Fruit fly (Drosophila melanogaster) whole organism, embryonic: ENCODE measurements around the gene Cyp303a1.

Experiments used
- ATbp ChIP-seq: fragments of 200-800 bp; sonication (Bioruptor generic); optimal IDR thresholded peaks from 2 replicates; lab custom pipeline; 2017; ENCODE audit warnings: missing biosample characterization, mild to moderate bottlenecking, missing genetic modification characterization, missing genetic modification reagents
- Ada2b ChIP-seq: fragments of 200-800 bp; sonication (Bioruptor generic); IDR thresholded peaks from 2 replicates; pipeline ENCODE4 v1.3.6; 2022; ENCODE audit warnings: missing biosample characterization, missing genetic modification characterization
- CG11398 ChIP-seq: fragments of 200-800 bp; sonication (Bioruptor generic); optimal IDR thresholded peaks from 2 replicates; lab custom pipeline; 2016; ENCODE audit warnings: missing biosample characterization, missing genetic modification characterization
- CG12769 ChIP-seq: fragments of 200-800 bp; sonication (Bioruptor generic); optimal IDR thresholded peaks from 2 replicates; lab custom pipeline; 2019; ENCODE audit warnings: missing biosample characterization, mild to moderate bottlenecking, missing genetic modification characterization, moderate library complexity
- CG13894 ChIP-seq: fragments of 200-800 bp; sonication (Bioruptor generic); optimal IDR thresholded peaks from 3 replicates; lab custom pipeline; 2018; ENCODE audit warnings: missing biosample characterization, mild to moderate bottlenecking, missing genetic modification characterization, moderate library complexity
- CG16779 ChIP-seq: fragments of 200-800 bp; sonication (Bioruptor generic); IDR thresholded peaks from 2 replicates; pipeline ENCODE4 v1.3.6; 2022; ENCODE audit warnings: missing biosample characterization, missing genetic modification characterization
- CG34224 ChIP-seq: fragments of 200-800 bp; sonication (Bioruptor generic); IDR thresholded peaks from 3 replicates; pipeline ENCODE4 v1.3.6; 2022; ENCODE audit warnings: missing biosample characterization, missing genetic modification characterization; ENCODE audit not compliant: partially characterized antibody
- CG5953 ChIP-seq: fragments of 200-800 bp; sonication (Bioruptor generic); IDR thresholded peaks from 2 replicates; pipeline ENCODE4 v1.3.6; 2022; ENCODE audit warnings: missing biosample characterization, missing genetic modification characterization
- CG8944 ChIP-seq: fragments of 200-800 bp; sonication (Bioruptor generic); optimal IDR thresholded peaks from 3 replicates; lab custom pipeline; 2016; ENCODE audit warnings: missing biosample characterization, missing genetic modification characterization
- CG9727 ChIP-seq: fragments of 200-800 bp; sonication (Bioruptor generic); optimal IDR thresholded peaks from 3 replicates; lab custom pipeline; 2017; ENCODE audit warnings: missing biosample characterization, mild to moderate bottlenecking, missing genetic modification characterization
- CG9817 ChIP-seq: fragments of 200-800 bp; sonication (Bioruptor generic); optimal IDR thresholded peaks from 2 replicates; lab custom pipeline; 2018; ENCODE audit warnings: missing biosample characterization, mild to moderate bottlenecking, missing genetic modification characterization, moderate library complexity
- CHES-1-like ChIP-seq: fragments of 200-800 bp; sonication (Bioruptor generic); optimal IDR thresholded peaks from 2 replicates; lab custom pipeline; 2016; ENCODE audit warnings: missing biosample characterization, missing genetic modification characterization
- Deaf1 ChIP-seq: fragments of 200-800 bp; optimal IDR thresholded peaks from 3 replicates; lab custom pipeline; 2019; ENCODE audit warnings: missing biosample characterization, mild to moderate bottlenecking, missing genetic modification characterization, moderate library complexity
- Drgx ChIP-seq: fragments of 200-800 bp; sonication (Bioruptor generic); IDR thresholded peaks from 2 replicates; pipeline ENCODE4 v1.3.6; 2022; ENCODE audit warnings: missing biosample characterization, missing genetic modification characterization
- Elba2 ChIP-seq: fragments of 200-800 bp; sonication (Bioruptor generic); optimal IDR thresholded peaks from 3 replicates; lab custom pipeline; 2016; ENCODE audit warnings: missing biosample characterization, missing genetic modification characterization
- Ets65A ChIP-seq: fragments of 200-800 bp; sonication (Bioruptor generic); peaks from one replicate; lab custom pipeline; 2016; ENCODE audit warnings: missing biosample characterization, missing genetic modification characterization
- Gug ChIP-seq: fragments of 200-800 bp; sonication (Bioruptor generic); IDR thresholded peaks from 4 replicates; pipeline ENCODE4 v1.3.6; 2022; ENCODE audit warnings: missing biosample characterization, missing genetic modification characterization
- HLH4C ChIP-seq: fragments of 200-800 bp; sonication (Bioruptor generic); IDR thresholded peaks from 3 replicates; pipeline ENCODE4 v1.3.6; 2022; ENCODE audit warnings: missing biosample characterization, missing genetic modification characterization; ENCODE audit not compliant: partially characterized antibody
- Hey ChIP-seq: fragments of 200-800 bp; sonication (Bioruptor generic); optimal IDR thresholded peaks from 3 replicates; lab custom pipeline; 2018; ENCODE audit warnings: missing biosample characterization, mild to moderate bottlenecking, missing genetic modification characterization
- Hr78 ChIP-seq, 2 experiments: fragments of 200-800 bp in 1 of 2; fragments of >200 bp in 1 of 2; sonication (Bioruptor generic) in 1 of 2; optimal IDR thresholded peaks; 2 replicates each; lab custom pipeline; 2017 to 2019; ENCODE audit warnings: missing biosample characterization in 2 of 2, missing genetic modification characterization in 2 of 2, mild to moderate bottlenecking in 1 of 2, moderate library complexity in 1 of 2
- Kr ChIP-seq: fragments of 200-800 bp; sonication (Bioruptor generic); optimal IDR thresholded peaks from 2 replicates; lab custom pipeline; 2017; ENCODE audit warnings: missing biosample characterization, mild to moderate bottlenecking, missing genetic modification characterization
- MTF-1 ChIP-seq: fragments of 200-800 bp; sonication (Bioruptor generic); optimal IDR thresholded peaks from 2 replicates; lab custom pipeline; 2018; ENCODE audit warnings: missing biosample characterization, mild to moderate bottlenecking, missing genetic modification characterization, borderline replicate concordance
- Med ChIP-seq: fragments of 200-800 bp; sonication (Bioruptor generic); peaks from one replicate; lab custom pipeline; 2016; ENCODE audit warnings: missing biosample characterization, missing genetic modification characterization, mild to moderate bottlenecking, inconsistent platforms, moderate library complexity
- NfI ChIP-seq: fragments of 200-800 bp; sonication (Bioruptor generic); optimal IDR thresholded peaks from 3 replicates; lab custom pipeline; 2018; ENCODE audit warnings: missing biosample characterization, mild to moderate bottlenecking, missing genetic modification characterization, moderate library complexity
- Rfx ChIP-seq: fragments of 200-800 bp; sonication (Bioruptor generic); IDR thresholded peaks from 2 replicates; pipeline ENCODE4 v1.3.6; 2022; ENCODE audit warnings: missing biosample characterization, missing genetic modification characterization
- Stat92E ChIP-seq, 3 experiments: fragments of >200 bp in 2 of 3; fragments of 200-800 bp in 1 of 3; sonication (Bioruptor generic) in 1 of 3; optimal IDR thresholded peaks; 2 replicates each; lab custom pipeline; 2017 to 2019; ENCODE audit warnings: missing biosample characterization in 3 of 3, missing genetic modification characterization in 3 of 3, mild to moderate bottlenecking in 1 of 3, moderate library complexity in 1 of 3
- bowl ChIP-seq: fragments of 200-800 bp; sonication (Bioruptor generic); IDR thresholded peaks from 2 replicates; pipeline ENCODE4 v1.3.6; 2022; ENCODE audit warnings: missing biosample characterization, missing genetic modification characterization
- ci ChIP-seq: fragments of 200-800 bp; sonication (Bioruptor generic); IDR thresholded peaks from 3 replicates; pipeline ENCODE4 v1.3.6; 2022; ENCODE audit warnings: missing biosample characterization, missing genetic modification characterization
- croc ChIP-seq: fragments of 200-800 bp; sonication (Bioruptor generic); conservative IDR thresholded peaks from 3 replicates; pipeline ENCODE4 v1.3.6; 2022; ENCODE audit warnings: missing biosample characterization, missing genetic modification characterization
- crol ChIP-seq: fragments of 200-800 bp; sonication (Bioruptor generic); IDR thresholded peaks from 2 replicates; pipeline ENCODE4 v1.3.6; 2022; ENCODE audit warnings: missing biosample characterization, missing genetic modification characterization
- ftz-f1 ChIP-seq: fragments of 200-800 bp; sonication (Bioruptor generic); optimal IDR thresholded peaks from 2 replicates; lab custom pipeline; 2016; ENCODE audit warnings: missing biosample characterization, missing genetic modification characterization
- grn ChIP-seq: fragments of 200-800 bp; sonication (Bioruptor generic); optimal IDR thresholded peaks from 3 replicates; lab custom pipeline; 2017; ENCODE audit warnings: missing biosample characterization, missing genetic modification characterization
- gsb ChIP-seq: fragments of 200-800 bp; sonication (Bioruptor generic); IDR thresholded peaks from 2 replicates; pipeline ENCODE4 v1.3.6; 2022; ENCODE audit warnings: missing biosample characterization, missing genetic modification characterization
- ham ChIP-seq: fragments of 200-800 bp; sonication (Bioruptor generic); IDR thresholded peaks from 2 replicates; pipeline ENCODE4 v1.3.6; 2022; ENCODE audit warnings: missing biosample characterization, missing genetic modification characterization
- hb ChIP-seq: fragments of 200-800 bp; sonication (Bioruptor generic); IDR thresholded peaks from 3 replicates; pipeline ENCODE4 v1.3.6; 2022; ENCODE audit warnings: missing biosample characterization, missing genetic modification characterization; ENCODE audit not compliant: partially characterized antibody
- inv ChIP-seq: fragments of 200-800 bp; sonication (Bioruptor generic); IDR thresholded peaks from 2 replicates; pipeline ENCODE4 v1.3.6; 2022; ENCODE audit warnings: missing biosample characterization, missing genetic modification characterization; ENCODE audit not compliant: partially characterized antibody
- jigr1 ChIP-seq: fragments of 200-800 bp; sonication (Bioruptor generic); IDR thresholded peaks from 3 replicates; pipeline ENCODE4 v1.3.6; 2022; ENCODE audit warnings: missing biosample characterization, missing genetic modification characterization
- kni ChIP-seq: fragments of 200-800 bp; sonication (Bioruptor generic); optimal IDR thresholded peaks from 3 replicates; lab custom pipeline; 2017; ENCODE audit warnings: mild to moderate bottlenecking, missing biosample characterization, missing genetic modification reagents, missing genetic modification characterization
- lov ChIP-seq, 2 experiments: fragments of 200-800 bp in 1 of 2; fragments of >200 bp in 1 of 2; sonication (Bioruptor generic) in 1 of 2; IDR thresholded peaks in 1 of 2; optimal IDR thresholded peaks in 1 of 2; 2 replicates in 1 of 2; 3 replicates in 1 of 2; pipeline versions ENCODE4 v1.3.6 to Lab custom; 2017 to 2022; ENCODE audit warnings: missing biosample characterization in 1 of 2, missing genetic modification characterization in 1 of 2
- nau ChIP-seq: fragments of 200-800 bp; sonication (Bioruptor generic); optimal IDR thresholded peaks from 3 replicates; lab custom pipeline; 2017; ENCODE audit warnings: missing biosample characterization, mild to moderate bottlenecking, missing genetic modification characterization, missing genetic modification reagents
- nom ChIP-seq: fragments of 200-800 bp; sonication (Bioruptor generic); optimal IDR thresholded peaks from 2 replicates; lab custom pipeline; 2017; ENCODE audit warnings: missing biosample characterization, missing genetic modification characterization, mild to moderate bottlenecking, moderate library complexity, missing genetic modification reagents
- onecut ChIP-seq: fragments of 200-800 bp; sonication (Bioruptor generic); IDR thresholded peaks from 2 replicates; pipeline ENCODE4 v1.3.6; 2022; ENCODE audit warnings: missing biosample characterization, missing genetic modification characterization
- pfk ChIP-seq: fragments of 200-800 bp; sonication (Bioruptor generic); optimal IDR thresholded peaks from 2 replicates; lab custom pipeline; 2018; ENCODE audit warnings: missing biosample characterization, mild to moderate bottlenecking, missing genetic modification characterization, moderate library complexity
- pita ChIP-seq: fragments of 200-800 bp; sonication (Bioruptor generic); optimal IDR thresholded peaks from 2 replicates; lab custom pipeline; 2017; ENCODE audit warnings: missing biosample characterization, mild to moderate bottlenecking, missing genetic modification characterization
- scrt ChIP-seq: fragments of 200-800 bp; sonication (Bioruptor generic); optimal IDR thresholded peaks from 2 replicates; lab custom pipeline; 2018; ENCODE audit warnings: missing biosample characterization, mild to moderate bottlenecking, missing genetic modification characterization, moderate library complexity
- slou ChIP-seq: fragments of 200-800 bp; sonication (Bioruptor generic); optimal IDR thresholded peaks from 3 replicates; lab custom pipeline; 2016; ENCODE audit warnings: missing biosample characterization, missing genetic modification characterization
- wek ChIP-seq: fragments of 200-800 bp; sonication (Bioruptor generic); optimal IDR thresholded peaks from 3 replicates; lab custom pipeline; 2018; ENCODE audit warnings: missing biosample characterization, mild to moderate bottlenecking, missing genetic modification characterization, moderate library complexity
- yki ChIP-seq: fragments of >200 bp; optimal IDR thresholded peaks from 3 replicates; lab custom pipeline; 2018

The Cyp303a1 gene

dm6 chr2L:16277922-16278321 lies 16.1 kb upstream of the Cyp303a1 start (continued):
- no peak for TF ChIP-seq onecut
- TF ChIP-seq bowl: no peak
- TF ChIP-seq Stat92E (GFP tag; optimal IDR thresholded peaks at IDR 0.05; lab: Kevin White, UChicago): no peak
- no peak for TF ChIP-seq CG8944 (GFP tag; lab: Kevin White, UChicago)
- TF ChIP-seq CG11398: no peak
- TF ChIP-seq scrt (GFP tag; lab: Kevin White, UChicago): no peak
- TF ChIP-seq CG13894 (tag; lab: Kevin White, UChicago): peak; percentile 72
- 0 out of 2 replicates have a peak, but pooled peaks have one; percentile 12 for TF ChIP-seq Drgx (GFP tag; lab: Robert Waterston, UW)
- TF ChIP-seq grn (GFP tag; lab: Kevin White, UChicago): no peak
- peak; percentile 26 for TF ChIP-seq CG12769 (tag; lab: Kevin White, UChicago)
- TF ChIP-seq ham (GFP tag; lab: Robert Waterston, UW): no peak
- no peak for TF ChIP-seq inv (GFP tag; lab: Robert Waterston, UW)
- peak; percentile 54; the same call in 1 of the 2 replicates for TF ChIP-seq Rfx (GFP tag; lab: Robert Waterston, UW)
- TF ChIP-seq yki: no peak
- TF ChIP-seq slou (GFP tag; lab: Kevin White, UChicago): no peak
- no peak for TF ChIP-seq CG9727 (GFP tag; lab: Kevin White, UChicago)
- no peak for TF ChIP-seq nau (GFP tag; lab: Kevin White, UChicago)
- TF ChIP-seq wek (GFP tag; lab: Kevin White, UChicago): no peak
- TF ChIP-seq Hey (tag; lab: Kevin White, UChicago): no peak
- TF ChIP-seq pita (GFP tag; lab: Kevin White, UChicago): no peak
- TF ChIP-seq CG34224 (GFP tag; lab: Robert Waterston, UW): no peak
- no peak for TF ChIP-seq CHES-1-like (GFP tag; lab: Kevin White, UChicago)
- TF ChIP-seq Med: peak; percentile 69
- no peak for TF ChIP-seq ci (GFP tag; lab: Robert Waterston, UW)
- TF ChIP-seq Ets65A (GFP tag; lab: Kevin White, UChicago): no peak
- TF ChIP-seq Kr: no peak
- no peak for TF ChIP-seq HLH4C (GFP tag; lab: Robert Waterston, UW)
- TF ChIP-seq nom (GFP tag; lab: Kevin White, UChicago): peak; percentile 65
- no peak for TF ChIP-seq Elba2 (GFP tag; lab: Kevin White, UChicago)
- TF ChIP-seq pfk (GFP tag; lab: Kevin White, UChicago): peak; percentile 2
- no peak for TF ChIP-seq kni (GFP tag; lab: Kevin White, UChicago)
- no peak for TF ChIP-seq gsb (GFP tag; lab: Robert Waterston, UW)
- TF ChIP-seq Gug (GFP tag; lab: Robert Waterston, UW): no peak
- peak; percentile 17 for TF ChIP-seq ftz-f1
- TF ChIP-seq croc (GFP tag; lab: Robert Waterston, UW): no peak
- TF ChIP-seq CG9817 (tag; lab: Kevin White, UChicago): no peak

- TF ChIP-seq CG5953 (GFP tag; lab: Robert Waterston, UW) (0 out of 2 replicates have a peak, but pooled peaks have one; percentile 6), ATbp (GFP tag; lab: Kevin White, UChicago) (no peak), Rfx (GFP tag; lab: Robert Waterston, UW) (no peak), CG16779 (0 out of 2 replicates have a peak, but pooled peaks have one; percentile 18), hb (GFP tag; lab: Robert Waterston, UW) (peak; percentile 21; the same call in 1 of the 3 replicates), Deaf1 (peak; percentile 18), NfI (GFP tag; lab: Kevin White, UChicago) (no peak), crol (GFP tag; lab: Robert Waterston, UW) (peak; percentile 71), Med (peak; percentile 54), pfk (GFP tag; lab: Kevin White, UChicago) (peak; percentile 27), Ada2b (no peak), Hr78 (GFP tag; optimal IDR thresholded peaks at IDR 0.05; lab: Kevin White, UChicago) (no peak), MTF-1 (GFP tag; lab: Kevin White, UChicago) (no peak), lov (optimal IDR thresholded peaks at IDR 0.05; lab: Kevin White, UChicago) (no peak), lov (GFP tag; IDR thresholded peaks at IDR 0.05; lab: Robert Waterston, UW) (no peak), jigr1 (GFP tag; lab: Robert Waterston, UW) (no peak)
These were observed 15.1 kb upstream of the Cyp303a1 start for dm6 chr2L:16278842-16279241.
